Fruit fly (Drosophila melanogaster) whole organism, wandering third instar larva: ENCODE data around the gene CG12607.

Experiments
- CG32264 ChIP-seq: fragments of 200-800 bp; sonication (Bioruptor generic); optimal IDR thresholded peaks from 2 replicates; lab custom pipeline; 2016; ENCODE audit warnings: missing biosample characterization, missing genetic modification characterization
- Hnf4 ChIP-seq: fragments of 200-800 bp; sonication (Bioruptor generic); optimal IDR thresholded peaks from 2 replicates; lab custom pipeline; 2016; ENCODE audit warnings: missing biosample characterization, mild to moderate bottlenecking, missing genetic modification characterization
- Jra ChIP-seq: sonication (Bioruptor generic); optimal IDR thresholded peaks from 2 replicates; lab custom pipeline; 2016; ENCODE audit warnings: missing biosample characterization, missing genetic modification characterization
- OdsH ChIP-seq: fragments of 200-800 bp; sonication (Bioruptor generic); optimal IDR thresholded peaks from 2 replicates; lab custom pipeline; 2016; ENCODE audit warnings: missing biosample characterization, mild to moderate bottlenecking, missing genetic modification characterization
- Rel ChIP-seq, 2 experiments: fragments of 200-800 bp; sonication (Bioruptor generic) in 1 of 2; optimal IDR thresholded peaks; 2 replicates in 1 of 2; 3 replicates in 1 of 2; lab custom pipeline; 2016 to 2019; ENCODE audit warnings: mild to moderate bottlenecking in 2 of 2, missing biosample characterization in 2 of 2, missing genetic modification characterization in 2 of 2, moderate library complexity in 1 of 2
- ey ChIP-seq: fragments of 200-800 bp; sonication (Bioruptor generic); optimal IDR thresholded peaks from 2 replicates; lab custom pipeline; 2016; ENCODE audit warnings: missing biosample characterization, missing genetic modification characterization
- fru ChIP-seq: fragments of 200-800 bp; sonication (Bioruptor generic); optimal IDR thresholded peaks from 3 replicates; lab custom pipeline; 2016; ENCODE audit warnings: missing biosample characterization, mild to moderate bottlenecking, missing genetic modification characterization
- lola ChIP-seq: fragments of >200 bp; optimal IDR thresholded peaks from 2 replicates; lab custom pipeline; 2017; ENCODE audit warnings: missing biosample characterization, missing genetic modification characterization
- pan ChIP-seq: fragments of >200 bp; optimal IDR thresholded peaks from 2 replicates; lab custom pipeline; 2017
- psq ChIP-seq: fragments of 200-800 bp; sonication (Bioruptor generic); optimal IDR thresholded peaks from 3 replicates; lab custom pipeline; 2017; ENCODE audit warnings: missing biosample characterization, mild to moderate bottlenecking, missing genetic modification characterization, moderate library complexity
- usp ChIP-seq: fragments of >200 bp; optimal IDR thresholded peaks from 2 replicates; lab custom pipeline; 2017; ENCODE audit warnings: missing biosample characterization, missing genetic modification characterization

DNA sequence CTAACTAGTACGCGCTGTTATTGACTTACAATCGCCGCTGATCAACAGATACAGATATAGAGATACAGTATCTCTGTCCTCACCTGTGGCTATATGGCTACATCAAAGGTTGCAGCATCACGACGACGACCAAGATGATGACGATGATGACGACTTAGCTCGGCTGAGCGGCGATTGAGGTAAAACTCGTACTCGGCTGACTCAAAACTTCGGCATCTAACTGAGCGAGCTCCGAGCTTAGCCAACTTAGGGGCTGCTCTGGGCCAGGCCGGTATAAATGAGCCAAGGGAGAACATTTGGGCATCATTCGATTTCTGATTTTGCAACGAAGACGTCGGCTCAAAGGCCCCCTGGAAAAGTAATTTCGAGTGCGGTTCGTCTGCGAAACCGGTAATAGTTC lies 10.0 kb upstream of the CG12607 start, which contains the start of gene CG15021:
- no peak for TF ChIP-seq CG32264 (GFP tag; lab: Kevin White, UChicago)
- no peak for TF ChIP-seq psq (GFP tag; lab: Kevin White, UChicago)
- TF ChIP-seq fru (GFP tag; lab: Kevin White, UChicago): no peak
- TF ChIP-seq Rel (GFP tag; optimal IDR thresholded peaks at IDR 0.05; lab: Kevin White, UChicago): no peak
- no peak for TF ChIP-seq Rel (tag; optimal IDR thresholded peaks at IDR 0.05; lab: Kevin White, UChicago)
- no peak for TF ChIP-seq Hnf4 (GFP tag; lab: Kevin White, UChicago)
- TF ChIP-seq Jra (GFP tag; lab: Kevin White, UChicago): no peak
- no peak for TF ChIP-seq usp (GFP tag; lab: Kevin White, UChicago)
- no peak for TF ChIP-seq OdsH
- no peak for TF ChIP-seq ey (GFP tag; lab: Kevin White, UChicago)
- TF ChIP-seq lola (GFP tag; lab: Kevin White, UChicago): no peak
- no peak for TF ChIP-seq pan
